Worm (Caenorhabditis elegans) whole organism, young adult: ENCODE data around the gene srbc-50.
"Not testable (repeated sequence)": the region's sequence is repeated elsewhere in the genome, so short reads cannot be mapped to it uniquely, and the experiment has no call there.

Source experiments
- B0035.1 ChIP-seq: sonication (generic microtip); optimal IDR thresholded peaks from 2 replicates; lab custom pipeline; 2016; ENCODE audit warnings: missing genetic modification characterization, mild to moderate bottlenecking, missing compliant biosample characterization, missing genotype, missing genetic modification reagents
- F22D6.2 ChIP-seq: sonication (generic microtip); optimal IDR thresholded peaks from 2 replicates; lab custom pipeline; 2016; ENCODE audit warnings: mild to moderate bottlenecking, missing genetic modification characterization, missing compliant biosample characterization
- F49E8.2 ChIP-seq: sonication (generic microtip); optimal IDR thresholded peaks from 3 replicates; lab custom pipeline; 2017; ENCODE audit warnings: missing genetic modification characterization, mild to moderate bottlenecking, missing compliant biosample characterization, antibody characterized with exemption, moderate library complexity; ENCODE audit not compliant: insufficient read depth
- F57A8.1 ChIP-seq: fragments of 200-800 bp; sonication (Bioruptor generic); optimal IDR thresholded peaks from 2 replicates; lab custom pipeline; 2018; ENCODE audit warnings: mild to moderate bottlenecking, missing genetic modification characterization, moderate library complexity, missing compliant biosample characterization
- F57C9.4 ChIP-seq: sonication (generic microtip); optimal IDR thresholded peaks from 2 replicates; lab custom pipeline; 2017; ENCODE audit warnings: mild to moderate bottlenecking, missing genetic modification characterization, missing compliant biosample characterization
- T07F8.4 ChIP-seq: sonication (generic microtip); optimal IDR thresholded peaks from 2 replicates; lab custom pipeline; 2016; ENCODE audit warnings: mild to moderate bottlenecking, missing genetic modification characterization, moderate library complexity, missing compliant biosample characterization
- Y53G8AR.9 ChIP-seq: fragments of 200-800 bp; sonication (Bioruptor generic); conservative IDR thresholded peaks from 2 replicates; pipeline ENCODE4 v1.3.6; 2022; ENCODE audit warnings: missing genetic modification reagents, missing genetic modification characterization, missing compliant biosample characterization
- aptf-3 ChIP-seq: fragments of 200-800 bp; sonication (Bioruptor generic); IDR thresholded peaks from 2 replicates; pipeline ENCODE4 v1.3.6; 2022; ENCODE audit warnings: missing genetic modification characterization, missing compliant biosample characterization
- attf-6 ChIP-seq: fragments of 200-800 bp; sonication (Bioruptor generic); IDR thresholded peaks from 2 replicates; pipeline ENCODE4 v1.3.6; 2022; ENCODE audit warnings: missing genetic modification reagents, missing genetic modification characterization, missing compliant biosample characterization
- ccch-3 ChIP-seq: fragments of 200-800 bp; sonication (Bioruptor generic); optimal IDR thresholded peaks from 2 replicates; lab custom pipeline; 2018; ENCODE audit warnings: mild to moderate bottlenecking, missing genetic modification characterization, missing compliant biosample characterization
- ceh-100 ChIP-seq: fragments of 200-800 bp; sonication (Bioruptor generic); IDR thresholded peaks from 2 replicates; pipeline ENCODE4 v1.3.6; 2022; ENCODE audit warnings: missing genetic modification reagents, missing genetic modification characterization, missing compliant biosample characterization
- ceh-40 ChIP-seq: fragments of 200-800 bp; sonication (Bioruptor generic); IDR thresholded peaks from 2 replicates; pipeline ENCODE4 v1.3.6; 2022; ENCODE audit warnings: missing genetic modification characterization, missing compliant biosample characterization
- ceh-58 ChIP-seq: fragments of 200-800 bp; sonication (Bioruptor generic); IDR thresholded peaks from 2 replicates; pipeline ENCODE4 v1.3.6; 2022; ENCODE audit warnings: missing genetic modification characterization, missing compliant biosample characterization
- ceh-79 ChIP-seq: sonication (generic microtip); optimal IDR thresholded peaks from 2 replicates; lab custom pipeline; 2017; ENCODE audit warnings: mild to moderate bottlenecking, missing genetic modification characterization, missing compliant biosample characterization
- egl-44 ChIP-seq: fragments of 200-800 bp; sonication (Bioruptor generic); IDR thresholded peaks from 2 replicates; pipeline ENCODE4 v1.3.6; 2022; ENCODE audit warnings: missing genetic modification reagents, missing genetic modification characterization, missing compliant biosample characterization
- egrh-3 ChIP-seq: fragments of 200-800 bp; sonication (Bioruptor generic); IDR thresholded peaks from 2 replicates; pipeline ENCODE4 v1.3.6; 2022; ENCODE audit warnings: missing genetic modification reagents, missing genetic modification characterization, missing compliant biosample characterization
- hrde-1 ChIP-seq: sonication (generic microtip); optimal IDR thresholded peaks from 2 replicates; lab custom pipeline; 2016; ENCODE audit warnings: missing genetic modification characterization, mild to moderate bottlenecking, missing compliant biosample characterization, moderate library complexity, missing genotype, missing genetic modification reagents, borderline replicate concordance
- let-607 ChIP-seq, 2 experiments: fragments of 200-800 bp in 1 of 2; sonication (Bioruptor generic) in 1 of 2; sonication (generic microtip) in 1 of 2; optimal IDR thresholded peaks; 2 replicates each; lab custom pipeline; 2016 to 2018; ENCODE audit warnings: mild to moderate bottlenecking in 2 of 2, missing compliant biosample characterization in 2 of 2, missing genetic modification characterization in 2 of 2, moderate library complexity in 2 of 2, missing genotype in 1 of 2
- lin-26 ChIP-seq: fragments of 200-800 bp; sonication (Bioruptor generic); IDR thresholded peaks from 2 replicates; pipeline ENCODE4 v1.3.6; 2022; ENCODE audit warnings: missing genetic modification reagents, missing genetic modification characterization, missing compliant biosample characterization
- lin-35 ChIP-seq, 3 experiments: fragments of 150-350 bp in 2 of 3; sonication (generic microtip) in 1 of 3; optimal IDR thresholded peaks; 2 replicates each; lab custom pipeline; 2014 to 2018; ENCODE audit warnings: missing biosample characterization in 3 of 3, missing genetic modification characterization in 3 of 3, missing genetic modification reagents in 3 of 3
- lin-40 ChIP-seq: sonication (generic microtip); optimal IDR thresholded peaks from 2 replicates; lab custom pipeline; 2016; ENCODE audit warnings: missing genetic modification characterization, mild to moderate bottlenecking, missing compliant biosample characterization, missing genotype, missing genetic modification reagents
- lsl-1 ChIP-seq: fragments of 200-800 bp; sonication (Bioruptor generic); optimal IDR thresholded peaks from 2 replicates; lab custom pipeline; 2018; ENCODE audit warnings: mild to moderate bottlenecking, missing genetic modification characterization, moderate library complexity, missing compliant biosample characterization
- mel-28 ChIP-seq: sonication (generic microtip); optimal IDR thresholded peaks from 2 replicates; lab custom pipeline; 2016; ENCODE audit warnings: borderline replicate concordance, mild to moderate bottlenecking, missing genetic modification characterization, missing compliant biosample characterization
- nfya-2 ChIP-seq: fragments of 200-800 bp; sonication (Bioruptor generic); IDR thresholded peaks from 2 replicates; pipeline ENCODE4 v1.3.6; 2022; ENCODE audit warnings: missing genetic modification reagents, missing genetic modification characterization, missing compliant biosample characterization
- nhr-120 ChIP-seq: fragments of 200-800 bp; sonication (Bioruptor generic); IDR thresholded peaks from 2 replicates; pipeline ENCODE4 v1.3.6; 2022; ENCODE audit warnings: missing genetic modification characterization, missing compliant biosample characterization
- nhr-27 ChIP-seq: fragments of 200-800 bp; sonication (Bioruptor generic); optimal IDR thresholded peaks from 2 replicates; lab custom pipeline; 2018; ENCODE audit warnings: mild to moderate bottlenecking, missing genetic modification characterization, moderate library complexity, missing compliant biosample characterization
- rcor-1 ChIP-seq: fragments of 200-800 bp; sonication (Bioruptor generic); IDR thresholded peaks from 2 replicates; pipeline ENCODE4 v1.3.6; 2022; ENCODE audit warnings: missing genetic modification reagents, missing genetic modification characterization, missing compliant biosample characterization
- sdz-38 ChIP-seq: sonication (generic microtip); optimal IDR thresholded peaks from 2 replicates; lab custom pipeline; 2016; ENCODE audit warnings: missing genotype, missing genetic modification characterization, missing compliant biosample characterization
- sea-2 ChIP-seq: fragments of 200-800 bp; sonication (Bioruptor generic); IDR thresholded peaks from 2 replicates; pipeline ENCODE4 v1.3.6; 2022; ENCODE audit warnings: missing genetic modification characterization, missing compliant biosample characterization
- snpc-1.3 ChIP-seq: sonication (generic microtip); optimal IDR thresholded peaks from 2 replicates; lab custom pipeline; 2017; ENCODE audit warnings: missing genetic modification characterization, mild to moderate bottlenecking, missing compliant biosample characterization, antibody characterized with exemption, moderate library complexity, missing genotype, missing genetic modification reagents; ENCODE audit not compliant: insufficient read depth
- snpc-4 ChIP-seq, 5 experiments: fragments of 150-350 bp in 1 of 5; sonication (generic microtip) in 4 of 5; optimal IDR thresholded peaks; 2 replicates each; lab custom pipeline; 2014 to 2018; ENCODE audit warnings: missing genetic modification characterization in 5 of 5, missing biosample characterization in 3 of 5, antibody characterized with exemption in 2 of 5, mild to moderate bottlenecking in 2 of 5, missing compliant biosample characterization in 2 of 5, missing genotype in 2 of 5, moderate library complexity in 2 of 5, missing genetic modification reagents in 1 of 5
- somi-1 ChIP-seq: fragments of 200-800 bp; sonication (Bioruptor generic); optimal IDR thresholded peaks from 2 replicates; lab custom pipeline; 2018; ENCODE audit warnings: mild to moderate bottlenecking, missing genetic modification characterization, missing compliant biosample characterization
- tbx-9 ChIP-seq: sonication (generic microtip); optimal IDR thresholded peaks from 2 replicates; lab custom pipeline; 2016; ENCODE audit warnings: borderline replicate concordance, missing genetic modification characterization, inconsistent platforms, missing compliant biosample characterization
- tlf-1 ChIP-seq: fragments of 200-800 bp; sonication (Bioruptor generic); optimal IDR thresholded peaks from 2 replicates; lab custom pipeline; 2018; ENCODE audit warnings: mild to moderate bottlenecking, missing genetic modification characterization, missing compliant biosample characterization
- ztf-22 ChIP-seq: fragments of 200-800 bp; sonication (Bioruptor generic); optimal IDR thresholded peaks from 2 replicates; lab custom pipeline; 2018; ENCODE audit warnings: mild to moderate bottlenecking, missing genetic modification characterization, moderate library complexity, missing compliant biosample characterization

Gene srbc-50

ce11 chrV:15863042-15863441 lies 38.3 kb upstream of the srbc-50 start, which contains the start of gene srh-299:
srh-299 (plus strand) TSS chrV:15863342.
- TF ChIP-seq B0035.1 (tag; lab: Kevin White, UChicago) (no peak), nhr-27 (no peak), ceh-58 (no peak), nfya-2 (GFP tag; lab: Robert Waterston, UW) (no peak), ceh-40 (GFP tag; lab: Robert Waterston, UW) (no peak), hrde-1 (no peak)

ce11 chrV:15862599-15862998 lies 37.8 kb upstream of the srbc-50 start, which contains the start of gene srz-12:
srz-12 (minus strand) TSS chrV:15862699.
- TF ChIP-seq ccch-3 (GFP tag; lab: Kevin White, UChicago) (no peak), nhr-120 (GFP tag; lab: Robert Waterston, UW) (no peak), lin-40 (tag; lab: Kevin White, UChicago) (no peak), lin-26 (GFP tag; lab: Robert Waterston, UW) (no peak), ztf-22 (GFP tag; lab: Kevin White, UChicago) (no peak), lsl-1 (GFP tag; lab: Kevin White, UChicago) (no peak), sea-2 (GFP tag; lab: Robert Waterston, UW) (no peak)

- TF ChIP-seq attf-6 (GFP tag; lab: Robert Waterston, UW): no peak
- TF ChIP-seq tlf-1 (GFP tag; lab: Kevin White, UChicago): no peak
- TF ChIP-seq somi-1 (GFP tag; lab: Kevin White, UChicago): no peak
- no peak for TF ChIP-seq lin-40 (tag; lab: Kevin White, UChicago)
- no peak for TF ChIP-seq T07F8.4 (tag; lab: Kevin White, UChicago)
- TF ChIP-seq F22D6.2 (tag; lab: Kevin White, UChicago): no peak
- TF ChIP-seq F49E8.2 (tag; lab: Kevin White, UChicago): no peak
- TF ChIP-seq lin-35 (GFP tag; optimal IDR thresholded peaks at IDR 0.05; lab: Kevin White, UChicago): no peak
- TF ChIP-seq snpc-1.3: no peak
- no peak for TF ChIP-seq ceh-79 (tag; lab: Kevin White, UChicago)
- no peak for TF ChIP-seq let-607 (tag; optimal IDR thresholded peaks at IDR 0.05; lab: Kevin White, UChicago)
- no peak for TF ChIP-seq Y53G8AR.9 (GFP tag; lab: Robert Waterston, UW)
- no peak for TF ChIP-seq sdz-38
- no peak for TF ChIP-seq F57A8.1
- TF ChIP-seq egl-44 (GFP tag; lab: Robert Waterston, UW): no peak
- TF ChIP-seq tbx-9: no peak
- no peak for TF ChIP-seq F57C9.4 (tag; lab: Kevin White, UChicago)
- no peak for TF ChIP-seq ceh-100 (GFP tag; lab: Robert Waterston, UW)
- TF ChIP-seq snpc-4 (GFP tag; optimal IDR thresholded peaks at IDR 0.05; lab: Kevin White, UChicago): no peak
- no peak for TF ChIP-seq snpc-4 (tag; optimal IDR thresholded peaks at IDR 0.05; lab: Kevin White, UChicago)
- no peak for TF ChIP-seq egrh-3
These were observed 33.5 kb upstream of the srbc-50 start, which contains the start of gene srh-148 for ce11 chrV:15858292-15858691. srh-148 (minus strand) TSS chrV:15858392.

ce11 chrV:15850276-15850811 lies 25.6 kb upstream of the srbc-50 start, which contains the start of gene srh-147:
srh-147 (minus strand) TSS chrV:15850326.
- not testable (repeated sequence) for TF ChIP-seq mel-28 (tag; lab: Kevin White, UChicago); aptf-3 (GFP tag; lab: Robert Waterston, UW); rcor-1 (GFP tag; lab: Robert Waterston, UW)
